Worm (Caenorhabditis elegans) whole organism, L3 larva: ENCODE measurements around the gene oac-22.

ENCODE experiments used
- egl-5 ChIP-seq: fragments of 150-350 bp; optimal IDR thresholded peaks from 2 replicates; lab custom pipeline; 2017; ENCODE audit warnings: missing biosample characterization, missing genetic modification reagents, missing genetic modification characterization, inconsistent platforms
- nfya-1 ChIP-seq: sonication (generic microtip); optimal IDR thresholded peaks from 2 replicates; lab custom pipeline; 2017; ENCODE audit warnings: missing genetic modification characterization, mild to moderate bottlenecking, missing compliant biosample characterization, antibody characterized with exemption, moderate library complexity; ENCODE audit not compliant: insufficient read depth
- pqm-1 ChIP-seq: fragments of 150-350 bp; optimal IDR thresholded peaks from 2 replicates; lab custom pipeline; 2017; ENCODE audit warnings: missing biosample characterization, missing genetic modification characterization, inconsistent platforms
- unc-62 ChIP-seq: fragments of 150-350 bp; sonication (generic microtip); optimal IDR thresholded peaks from 4 replicates; lab custom pipeline; 2014; ENCODE audit warnings: missing biosample characterization, missing genetic modification reagents, missing genetic modification characterization
- zag-1 ChIP-seq: fragments of 150-350 bp; optimal IDR thresholded peaks from 2 replicates; lab custom pipeline; 2014; ENCODE audit warnings: missing biosample characterization, missing genetic modification characterization

ce11 chrIV:3885369-3885768, at the start of gene oac-22:
- TF ChIP-seq pqm-1 (tag; lab: Kevin White, UChicago): no peak
- no peak for TF ChIP-seq egl-5 (tag; lab: Kevin White, UChicago)
- no peak for TF ChIP-seq nfya-1 (tag; lab: Kevin White, UChicago)
- no peak for TF ChIP-seq zag-1 (tag; lab: Kevin White, UChicago)
- TF ChIP-seq unc-62: no peak
